Fruit fly (Drosophila melanogaster) Kc167 (cell line): ENCODE data around the gene CG17806.

Source experiments
- h ChIP-seq: fragments of >200 bp; optimal IDR thresholded peaks from 3 replicates; lab custom pipeline; 2018; ENCODE audit warnings: missing external identifiers
- insv ChIP-seq: fragments of >200 bp; optimal IDR thresholded peaks from 3 replicates; lab custom pipeline; 2018; ENCODE audit warnings: missing external identifiers
- psq ChIP-seq: fragments of >200 bp; optimal IDR thresholded peaks from 2 replicates; lab custom pipeline; 2017; ENCODE audit warnings: missing external identifiers
- ttk ChIP-seq: sonication (Bioruptor generic); optimal IDR thresholded peaks from 2 replicates; lab custom pipeline; 2017; ENCODE audit warnings: missing external identifiers

dm6 chr3R:17846966-17847365, 43.9 kb upstream of the CG17806 start:
- TF ChIP-seq psq, result no peak
- TF ChIP-seq ttk (lab: Kevin White, UChicago), result no peak
- no peak for TF ChIP-seq insv
- no peak for TF ChIP-seq h (lab: Kevin White, UChicago)
